Fruit fly (Drosophila melanogaster): ENCODE results near the gene CG42523.

dm6 chr2L:4812261-4813022 lies 49.7 kb downstream of the CG42523 start, which contains the start of gene CG15629:
- TF ChIP-seq CG17806 (tag; optimal IDR thresholded peaks at IDR 0.05): no peak
- no peak for TF ChIP-seq CG8301 (tag; optimal IDR thresholded peaks at IDR 0.05)
- no peak for TF ChIP-seq EcR (GFP tag; optimal IDR thresholded peaks at IDR 0.05)
- no peak for TF ChIP-seq CG12605 (GFP tag; IDR thresholded peaks at IDR 0.05)
- no peak for TF ChIP-seq rn (GFP tag; IDR thresholded peaks at IDR 0.05)
- TF ChIP-seq CG9948 (tag; optimal IDR thresholded peaks at IDR 0.05): no peak
- TF ChIP-seq CG34367 (tag; optimal IDR thresholded peaks at IDR 0.05): no peak
- TF ChIP-seq CG14655 (GFP tag; optimal IDR thresholded peaks at IDR 0.05): no peak
- no peak for TF ChIP-seq fd96Ca (GFP tag; IDR thresholded peaks at IDR 0.05)
- TF ChIP-seq CG10348 (GFP tag; IDR thresholded peaks at IDR 0.05): no peak
- no peak for TF ChIP-seq gl (tag; optimal IDR thresholded peaks at IDR 0.05)
- TF ChIP-seq CG8159 (tag; optimal IDR thresholded peaks at IDR 0.05): no peak
- no peak for TF ChIP-seq CG15710 (tag; optimal IDR thresholded peaks at IDR 0.05)
- no peak for TF ChIP-seq Snoo (tag; optimal IDR thresholded peaks at IDR 0.05)
